Fruit fly (Drosophila melanogaster): ENCODE measurements around the gene CG3430.

dm6 chr2L:6922091-6922753 lies 34.6 kb upstream of the CG3430 start:
- no peak for TF ChIP-seq Kr (GFP tag; optimal IDR thresholded peaks at IDR 0.05)
- peak; percentile 18 for TF ChIP-seq psq (GFP tag; optimal IDR thresholded peaks at IDR 0.05)
- peak; percentile 48 for TF ChIP-seq her (GFP tag; optimal IDR thresholded peaks at IDR 0.05)
- TF ChIP-seq CG11247 (GFP tag; IDR thresholded peaks at IDR 0.05): no peak
- peak; percentile 76 for TF ChIP-seq lab (GFP tag; optimal IDR thresholded peaks at IDR 0.05)
- peak; percentile 56 for TF ChIP-seq CG3281 (GFP tag; optimal IDR thresholded peaks at IDR 0.05)
- TF ChIP-seq CTCF (GFP tag; optimal IDR thresholded peaks at IDR 0.05): no peak
- TF ChIP-seq lbe (GFP tag; optimal IDR thresholded peaks at IDR 0.05): peak; percentile 26
- no peak for TF ChIP-seq HmgD (GFP tag; optimal IDR thresholded peaks at IDR 0.05)
- peak; percentile 84; the same call in 1 of the 2 replicates for TF ChIP-seq CG14014 (GFP tag; IDR thresholded peaks at IDR 0.05)
- no peak for TF ChIP-seq CG14667 (GFP tag; IDR thresholded peaks at IDR 0.05)
- TF ChIP-seq Ets65A (GFP tag): peak; percentile 96
- TF ChIP-seq cas (GFP tag; IDR thresholded peaks at IDR 0.05): no peak

All from whole organism, embryonic.